Worm (Caenorhabditis elegans) whole organism, young adult: ENCODE results near the gene Y39B6A.10.
"Not testable (repeated sequence)": the region's sequence is repeated elsewhere in the genome, so short reads cannot be mapped to it uniquely, and the experiment has no call there.

ENCODE experiments used
- B0261.1 ChIP-seq: sonication (generic microtip); optimal IDR thresholded peaks from 2 replicates; lab custom pipeline; 2016; ENCODE audit warnings: mild to moderate bottlenecking, missing genetic modification characterization, moderate library complexity, missing compliant biosample characterization
- F23B12.7 ChIP-seq: sonication (generic microtip); optimal IDR thresholded peaks from 2 replicates; lab custom pipeline; 2017; ENCODE audit warnings: missing genetic modification characterization, mild to moderate bottlenecking, missing compliant biosample characterization, antibody characterized with exemption, moderate library complexity; ENCODE audit not compliant: insufficient read depth
- F39B2.1 ChIP-seq: fragments of 200-800 bp; sonication (Bioruptor generic); IDR thresholded peaks from 2 replicates; pipeline ENCODE4 v1.3.6; 2022; ENCODE audit warnings: missing genetic modification reagents, missing genetic modification characterization, missing compliant biosample characterization
- F49E8.2 ChIP-seq: sonication (generic microtip); optimal IDR thresholded peaks from 3 replicates; lab custom pipeline; 2017; ENCODE audit warnings: missing genetic modification characterization, mild to moderate bottlenecking, missing compliant biosample characterization, antibody characterized with exemption, moderate library complexity; ENCODE audit not compliant: insufficient read depth
- K11D2.4 ChIP-seq: fragments of 200-800 bp; sonication (Bioruptor generic); IDR thresholded peaks from 2 replicates; pipeline ENCODE4 v1.3.6; 2022; ENCODE audit warnings: missing genetic modification reagents, missing genetic modification characterization, missing compliant biosample characterization
- K12H6.12 ChIP-seq: fragments of 200-800 bp; sonication (Bioruptor generic); optimal IDR thresholded peaks from 2 replicates; lab custom pipeline; 2018; ENCODE audit warnings: mild to moderate bottlenecking, missing genetic modification characterization, missing compliant biosample characterization
- Y53G8AR.9 ChIP-seq: fragments of 200-800 bp; sonication (Bioruptor generic); conservative IDR thresholded peaks from 2 replicates; pipeline ENCODE4 v1.3.6; 2022; ENCODE audit warnings: missing genetic modification reagents, missing genetic modification characterization, missing compliant biosample characterization
- Y79H2A.3 ChIP-seq: fragments of 200-800 bp; sonication (Bioruptor generic); conservative IDR thresholded peaks from 2 replicates; pipeline ENCODE4 v1.3.6; 2022; ENCODE audit warnings: missing genetic modification reagents, missing genetic modification characterization, missing compliant biosample characterization
- attf-3 ChIP-seq: fragments of 200-800 bp; sonication (Bioruptor generic); conservative IDR thresholded peaks from 2 replicates; pipeline ENCODE4 v1.3.6; 2022; ENCODE audit warnings: missing genetic modification reagents, missing genetic modification characterization, missing compliant biosample characterization
- attf-5 ChIP-seq: fragments of 200-800 bp; sonication (Bioruptor generic); optimal IDR thresholded peaks from 2 replicates; lab custom pipeline; 2018; ENCODE audit warnings: mild to moderate bottlenecking, missing genetic modification characterization, missing compliant biosample characterization
- bed-1 ChIP-seq: fragments of 200-800 bp; sonication (Bioruptor generic); IDR thresholded peaks from 2 replicates; pipeline ENCODE4 v1.3.6; 2022; ENCODE audit warnings: missing genetic modification reagents, missing genetic modification characterization, missing compliant biosample characterization
- bed-2 ChIP-seq: fragments of 200-800 bp; sonication (Bioruptor generic); IDR thresholded peaks from 2 replicates; pipeline ENCODE4 v1.3.6; 2022; ENCODE audit warnings: missing genetic modification reagents, missing genetic modification characterization, missing compliant biosample characterization
- cebp-2 ChIP-seq: fragments of 200-800 bp; sonication (Bioruptor generic); IDR thresholded peaks from 2 replicates; pipeline ENCODE4 v1.3.6; 2022; ENCODE audit warnings: missing genetic modification characterization, missing compliant biosample characterization
- ceh-91 ChIP-seq: fragments of 200-800 bp; sonication (Bioruptor generic); IDR thresholded peaks from 2 replicates; pipeline ENCODE4 v1.3.6; 2022; ENCODE audit warnings: missing genetic modification reagents, missing genetic modification characterization, missing compliant biosample characterization
- efl-1 ChIP-seq: fragments of 150-350 bp; optimal IDR thresholded peaks from 2 replicates; lab custom pipeline; 2014; ENCODE audit warnings: missing biosample characterization, missing genetic modification reagents, missing genetic modification characterization
- egl-44 ChIP-seq: fragments of 200-800 bp; sonication (Bioruptor generic); IDR thresholded peaks from 2 replicates; pipeline ENCODE4 v1.3.6; 2022; ENCODE audit warnings: missing genetic modification reagents, missing genetic modification characterization, missing compliant biosample characterization
- egrh-3 ChIP-seq: fragments of 200-800 bp; sonication (Bioruptor generic); IDR thresholded peaks from 2 replicates; pipeline ENCODE4 v1.3.6; 2022; ENCODE audit warnings: missing genetic modification reagents, missing genetic modification characterization, missing compliant biosample characterization
- ekl-4 ChIP-seq: fragments of 200-800 bp; sonication (Bioruptor generic); IDR thresholded peaks from 2 replicates; pipeline ENCODE4 v1.3.6; 2022; ENCODE audit warnings: missing genetic modification reagents, missing genetic modification characterization, missing compliant biosample characterization
- hsf-1 ChIP-seq: fragments of 200-800 bp; sonication (Bioruptor generic); IDR thresholded peaks from 2 replicates; pipeline ENCODE4 v1.3.6; 2022; ENCODE audit warnings: missing genetic modification reagents, missing genetic modification characterization, missing compliant biosample characterization
- lin-54 ChIP-seq: fragments of 200-800 bp; sonication (Bioruptor generic); optimal IDR thresholded peaks from 2 replicates; lab custom pipeline; 2018; ENCODE audit warnings: mild to moderate bottlenecking, missing genetic modification characterization, missing compliant biosample characterization
- lsl-1 ChIP-seq: fragments of 200-800 bp; sonication (Bioruptor generic); optimal IDR thresholded peaks from 2 replicates; lab custom pipeline; 2018; ENCODE audit warnings: mild to moderate bottlenecking, missing genetic modification characterization, moderate library complexity, missing compliant biosample characterization
- lsy-27 ChIP-seq: sonication (generic microtip); optimal IDR thresholded peaks from 2 replicates; lab custom pipeline; 2017; ENCODE audit warnings: missing genetic modification characterization, mild to moderate bottlenecking, missing compliant biosample characterization, antibody characterized with exemption, missing genotype, borderline replicate concordance; ENCODE audit not compliant: insufficient read depth
- mcd-1 ChIP-seq: fragments of 200-800 bp; sonication (Bioruptor generic); IDR thresholded peaks from 2 replicates; pipeline ENCODE4 v1.3.6; 2022; ENCODE audit warnings: missing genetic modification reagents, missing genetic modification characterization, missing compliant biosample characterization
- mes-4 ChIP-seq: sonication (generic microtip); optimal IDR thresholded peaks from 2 replicates; lab custom pipeline; 2016; ENCODE audit warnings: missing genotype, missing genetic modification characterization, missing compliant biosample characterization
- rpc-1 ChIP-seq, 2 experiments: fragments of 150-350 bp in 1 of 2; sonication (generic microtip) in 1 of 2; optimal IDR thresholded peaks; 2 replicates each; lab custom pipeline; 2014 to 2018; ENCODE audit warnings: missing biosample characterization in 1 of 2, missing genetic modification characterization in 1 of 2, missing genetic modification reagents in 1 of 2, missing genotype in 1 of 2
- sdz-38 ChIP-seq: sonication (generic microtip); optimal IDR thresholded peaks from 2 replicates; lab custom pipeline; 2016; ENCODE audit warnings: missing genotype, missing genetic modification characterization, missing compliant biosample characterization
- snpc-3.4 ChIP-seq: sonication (generic microtip); optimal IDR thresholded peaks from 2 replicates; lab custom pipeline; 2017; ENCODE audit warnings: missing genetic modification characterization, mild to moderate bottlenecking, missing compliant biosample characterization, antibody characterized with exemption, moderate library complexity, missing genotype, missing genetic modification reagents
- snpc-4 ChIP-seq, 5 experiments: fragments of 150-350 bp in 1 of 5; sonication (generic microtip) in 4 of 5; optimal IDR thresholded peaks; 2 replicates each; lab custom pipeline; 2014 to 2018; ENCODE audit warnings: missing genetic modification characterization in 5 of 5, missing biosample characterization in 3 of 5, antibody characterized with exemption in 2 of 5, mild to moderate bottlenecking in 2 of 5, missing compliant biosample characterization in 2 of 5, missing genotype in 2 of 5, moderate library complexity in 2 of 5, missing genetic modification reagents in 1 of 5
- tbp1 ChIP-seq: fragments of 200-800 bp; sonication (Bioruptor generic); optimal IDR thresholded peaks from 2 replicates; lab custom pipeline; 2018; ENCODE audit warnings: mild to moderate bottlenecking, missing genetic modification characterization, missing compliant biosample characterization
- tlf-1 ChIP-seq: fragments of 200-800 bp; sonication (Bioruptor generic); optimal IDR thresholded peaks from 2 replicates; lab custom pipeline; 2018; ENCODE audit warnings: mild to moderate bottlenecking, missing genetic modification characterization, missing compliant biosample characterization
- xnd-1 ChIP-seq: sonication (generic microtip); optimal IDR thresholded peaks from 2 replicates; lab custom pipeline; 2016; ENCODE audit warnings: missing genotype, missing genetic modification reagents, missing genetic modification characterization, missing compliant biosample characterization
- ztf-26 ChIP-seq: sonication (generic microtip); optimal IDR thresholded peaks from 2 replicates; lab custom pipeline; 2017; ENCODE audit warnings: missing genetic modification characterization, missing compliant biosample characterization

The Y39B6A.10 gene

ce11 chrV:19101589-19102201 is 31.7 kb downstream of the Y39B6A.10 start, which contains the start of gene zhp-4:
zhp-4 (minus strand) TSS chrV:19101786.
- TF ChIP-seq attf-5; Y53G8AR.9 (GFP tag; lab: Robert Waterston, UW); lsl-1 (GFP tag; lab: Kevin White, UChicago): not testable (repeated sequence)

ce11 chrV:19099504-19099903 is 33.9 kb downstream of the Y39B6A.10 start:
- TF ChIP-seq hsf-1 (GFP tag; lab: Robert Waterston, UW) (no peak), F39B2.1 (no peak), cebp-2 (no peak), ceh-91 (GFP tag; lab: Robert Waterston, UW) (no peak), efl-1 (GFP tag; lab: Kevin White, UChicago) (no peak), tlf-1 (GFP tag; lab: Kevin White, UChicago) (no peak)

- TF ChIP-seq attf-3 (GFP tag; lab: Robert Waterston, UW): peak; percentile 69
Measured at ce11 chrV:19094572-19094971, 38.8 kb downstream of the Y39B6A.10 start.

- no peak for TF ChIP-seq F23B12.7 (tag; lab: Kevin White, UChicago)
- peak; percentile 33; the same call in 1 of the 2 replicates for TF ChIP-seq egrh-3
- peak; percentile 21 for TF ChIP-seq tbp1 (GFP tag; lab: Kevin White, UChicago)
- no peak for TF ChIP-seq xnd-1 (tag; lab: Kevin White, UChicago)
- no peak for TF ChIP-seq rpc-1 (optimal IDR thresholded peaks at IDR 0.05; lab: Kevin White, UChicago)
- peak; percentile 41 for TF ChIP-seq rpc-1 (tag; optimal IDR thresholded peaks at IDR 0.05; lab: Kevin White, UChicago)
- TF ChIP-seq mcd-1: no peak
Measured at ce11 chrV:19090885-19091284, 42.5 kb downstream of the Y39B6A.10 start.

- TF ChIP-seq Y53G8AR.9 (GFP tag; lab: Robert Waterston, UW): no peak
- TF ChIP-seq bed-2 (GFP tag; lab: Robert Waterston, UW): no peak
- TF ChIP-seq K11D2.4: no peak
- TF ChIP-seq ekl-4 (GFP tag; lab: Robert Waterston, UW): no peak
- no peak for TF ChIP-seq lsy-27
- no peak for TF ChIP-seq snpc-3.4 (tag; lab: Kevin White, UChicago)
- TF ChIP-seq bed-1 (GFP tag; lab: Robert Waterston, UW): no peak
- TF ChIP-seq Y79H2A.3 (GFP tag; lab: Robert Waterston, UW): no peak
- TF ChIP-seq K12H6.12 (tag; lab: Kevin White, UChicago): no peak
- TF ChIP-seq lin-54 (GFP tag; lab: Kevin White, UChicago): no peak
- no peak for TF ChIP-seq sdz-38 (tag; lab: Kevin White, UChicago)
- no peak for TF ChIP-seq mes-4
- TF ChIP-seq F49E8.2 (tag; lab: Kevin White, UChicago): no peak
- TF ChIP-seq F23B12.7 (tag; lab: Kevin White, UChicago): no peak
- TF ChIP-seq snpc-4 (GFP tag; optimal IDR thresholded peaks at IDR 0.05; lab: Kevin White, UChicago): no peak
- TF ChIP-seq snpc-4 (tag; optimal IDR thresholded peaks at IDR 0.05; lab: Kevin White, UChicago): no peak
- no peak for TF ChIP-seq B0261.1 (tag; lab: Kevin White, UChicago)
- TF ChIP-seq egl-44 (GFP tag; lab: Robert Waterston, UW): no peak
- no peak for TF ChIP-seq ztf-26 (tag; lab: Kevin White, UChicago)
- TF ChIP-seq cebp-2: no peak
Measured at ce11 chrV:19087426-19087825, 46.0 kb downstream of the Y39B6A.10 start, which contains the start of gene nhr-145. nhr-145 (plus strand) TSS chrV:19087723.
